Worm (Caenorhabditis elegans): ENCODE data around the gene osta-3.

ce11 chrII:14849897-14850296 lies 37.6 kb downstream of the osta-3 start:
- TF ChIP-seq egl-27 (tag; optimal IDR thresholded peaks at IDR 0.05) (no peak), ceh-28 (tag; optimal IDR thresholded peaks at IDR 0.05) (no peak), daf-8 (GFP tag; IDR thresholded peaks at IDR 0.05) (no peak), R02D3.7 (tag; optimal IDR thresholded peaks at IDR 0.05) (no peak), ceh-82 (tag; optimal IDR thresholded peaks at IDR 0.05) (no peak), mes-2 (tag; optimal IDR thresholded peaks at IDR 0.05; ENCODE audit: poor library complexity, severe bottlenecking) (no peak), ama-1 (optimal IDR thresholded peaks at IDR 0.05) (no peak), snpc-1.2 (GFP tag; IDR thresholded peaks at IDR 0.05) (no peak), php-3 (GFP tag; IDR thresholded peaks at IDR 0.05) (no peak), pha-4 (GFP tag; IDR thresholded peaks at IDR 0.05) (no peak), pha-4 (tag; optimal IDR thresholded peaks at IDR 0.05) (no peak), ceh-20 (GFP tag; IDR thresholded peaks at IDR 0.05) (no peak), fkh-10 (GFP tag; optimal IDR thresholded peaks at IDR 0.05) (no peak), nhr-28 (tag; optimal IDR thresholded peaks at IDR 0.05) (no peak), ztf-11 (tag; optimal IDR thresholded peaks at IDR 0.05) (no peak)
